Worm (Caenorhabditis elegans) whole organism, young adult: ENCODE measurements around the gene prk-2.

Experiments used
- B0261.1 ChIP-seq: sonication (generic microtip); optimal IDR thresholded peaks from 2 replicates; lab custom pipeline; 2016; ENCODE audit warnings: mild to moderate bottlenecking, missing genetic modification characterization, moderate library complexity, missing compliant biosample characterization
- C06A6.2 ChIP-seq: fragments of 200-800 bp; sonication (Bioruptor generic); conservative IDR thresholded peaks from 2 replicates; pipeline ENCODE4 v1.3.6; 2022; ENCODE audit warnings: missing genetic modification characterization, missing compliant biosample characterization
- D2030.7 ChIP-seq: fragments of 200-800 bp; sonication (Bioruptor generic); IDR thresholded peaks from 2 replicates; pipeline ENCODE4 v1.3.6; 2022; ENCODE audit warnings: missing genetic modification reagents, missing genetic modification characterization, missing compliant biosample characterization
- F49E8.2 ChIP-seq: sonication (generic microtip); optimal IDR thresholded peaks from 3 replicates; lab custom pipeline; 2017; ENCODE audit warnings: missing genetic modification characterization, mild to moderate bottlenecking, missing compliant biosample characterization, antibody characterized with exemption, moderate library complexity; ENCODE audit not compliant: insufficient read depth
- T07F8.4 ChIP-seq: sonication (generic microtip); optimal IDR thresholded peaks from 2 replicates; lab custom pipeline; 2016; ENCODE audit warnings: mild to moderate bottlenecking, missing genetic modification characterization, moderate library complexity, missing compliant biosample characterization
- Y53F4B.3 ChIP-seq: fragments of 200-800 bp; sonication (Bioruptor generic); IDR thresholded peaks from 2 replicates; pipeline ENCODE4 v1.3.6; 2022; ENCODE audit warnings: missing genetic modification reagents, missing genetic modification characterization, missing compliant biosample characterization
- Y53G8AR.9 ChIP-seq: fragments of 200-800 bp; sonication (Bioruptor generic); conservative IDR thresholded peaks from 2 replicates; pipeline ENCODE4 v1.3.6; 2022; ENCODE audit warnings: missing genetic modification reagents, missing genetic modification characterization, missing compliant biosample characterization
- Y95B8A.8 ChIP-seq: fragments of 200-800 bp; sonication (Bioruptor generic); IDR thresholded peaks from 2 replicates; pipeline ENCODE4 v1.3.6; 2022; ENCODE audit warnings: missing genetic modification reagents, missing genetic modification characterization, missing compliant biosample characterization
- akir-1 ChIP-seq: fragments of 200-800 bp; sonication (Bioruptor generic); optimal IDR thresholded peaks from 2 replicates; lab custom pipeline; 2018; ENCODE audit warnings: mild to moderate bottlenecking, missing genetic modification characterization, moderate library complexity, missing compliant biosample characterization
- aptf-2 ChIP-seq: fragments of 200-800 bp; sonication (Bioruptor generic); conservative IDR thresholded peaks from 2 replicates; pipeline ENCODE4 v1.3.6; 2022; ENCODE audit warnings: missing genetic modification reagents, missing genetic modification characterization, missing compliant biosample characterization
- attf-5 ChIP-seq: fragments of 200-800 bp; sonication (Bioruptor generic); optimal IDR thresholded peaks from 2 replicates; lab custom pipeline; 2018; ENCODE audit warnings: mild to moderate bottlenecking, missing genetic modification characterization, missing compliant biosample characterization
- attf-6 ChIP-seq: fragments of 200-800 bp; sonication (Bioruptor generic); IDR thresholded peaks from 2 replicates; pipeline ENCODE4 v1.3.6; 2022; ENCODE audit warnings: missing genetic modification reagents, missing genetic modification characterization, missing compliant biosample characterization
- ceh-91 ChIP-seq: fragments of 200-800 bp; sonication (Bioruptor generic); IDR thresholded peaks from 2 replicates; pipeline ENCODE4 v1.3.6; 2022; ENCODE audit warnings: missing genetic modification reagents, missing genetic modification characterization, missing compliant biosample characterization
- chd-7 ChIP-seq: sonication (generic microtip); optimal IDR thresholded peaks from 2 replicates; lab custom pipeline; 2016; ENCODE audit warnings: mild to moderate bottlenecking, missing genetic modification characterization, moderate library complexity, missing compliant biosample characterization
- die-1 ChIP-seq: sonication (generic microtip); optimal IDR thresholded peaks from 2 replicates; lab custom pipeline; 2016; ENCODE audit warnings: missing genotype, mild to moderate bottlenecking, missing genetic modification characterization, missing compliant biosample characterization
- dpl-1 ChIP-seq: fragments of 150-350 bp; optimal IDR thresholded peaks from 2 replicates; lab custom pipeline; 2014; ENCODE audit warnings: missing biosample characterization, missing genetic modification reagents, missing genetic modification characterization
- efl-1 ChIP-seq: fragments of 150-350 bp; optimal IDR thresholded peaks from 2 replicates; lab custom pipeline; 2014; ENCODE audit warnings: missing biosample characterization, missing genetic modification reagents, missing genetic modification characterization
- ets-4 ChIP-seq: fragments of 200-800 bp; sonication (Bioruptor generic); optimal IDR thresholded peaks from 2 replicates; lab custom pipeline; 2018; ENCODE audit warnings: mild to moderate bottlenecking, missing genetic modification characterization, missing compliant biosample characterization
- hlh-12 ChIP-seq: sonication (generic microtip); optimal IDR thresholded peaks from 2 replicates; lab custom pipeline; 2016; ENCODE audit warnings: missing genetic modification characterization, missing compliant biosample characterization
- hmg-1.2 ChIP-seq: fragments of 200-800 bp; sonication (Bioruptor generic); IDR thresholded peaks from 2 replicates; pipeline ENCODE4 v1.3.6; 2022; ENCODE audit warnings: missing genetic modification reagents, missing genetic modification characterization, missing compliant biosample characterization
- hsf-1 ChIP-seq: fragments of 200-800 bp; sonication (Bioruptor generic); IDR thresholded peaks from 2 replicates; pipeline ENCODE4 v1.3.6; 2022; ENCODE audit warnings: missing genetic modification reagents, missing genetic modification characterization, missing compliant biosample characterization
- lag-1 ChIP-seq: fragments of 200-800 bp; sonication (Bioruptor generic); IDR thresholded peaks from 2 replicates; pipeline ENCODE4 v1.3.6; 2022; ENCODE audit warnings: missing genetic modification reagents, missing genetic modification characterization, missing compliant biosample characterization
- lin-26 ChIP-seq: fragments of 200-800 bp; sonication (Bioruptor generic); IDR thresholded peaks from 2 replicates; pipeline ENCODE4 v1.3.6; 2022; ENCODE audit warnings: missing genetic modification reagents, missing genetic modification characterization, missing compliant biosample characterization
- lir-1 ChIP-seq: fragments of 200-800 bp; sonication (Bioruptor generic); conservative IDR thresholded peaks from 2 replicates; pipeline ENCODE4 v1.3.6; 2022; ENCODE audit warnings: missing genetic modification reagents, missing genetic modification characterization, missing compliant biosample characterization
- lsy-27 ChIP-seq: sonication (generic microtip); optimal IDR thresholded peaks from 2 replicates; lab custom pipeline; 2017; ENCODE audit warnings: missing genetic modification characterization, mild to moderate bottlenecking, missing compliant biosample characterization, antibody characterized with exemption, missing genotype, borderline replicate concordance; ENCODE audit not compliant: insufficient read depth
- madf-10 ChIP-seq: sonication (generic microtip); optimal IDR thresholded peaks from 2 replicates; lab custom pipeline; 2016; ENCODE audit warnings: mild to moderate bottlenecking, missing genetic modification characterization, missing compliant biosample characterization
- madf-3 ChIP-seq: fragments of 200-800 bp; sonication (Bioruptor generic); IDR thresholded peaks from 2 replicates; pipeline ENCODE4 v1.3.6; 2022; ENCODE audit warnings: missing genetic modification reagents, missing genetic modification characterization, missing compliant biosample characterization
- madf-8 ChIP-seq: fragments of 200-800 bp; sonication (Bioruptor generic); conservative IDR thresholded peaks from 2 replicates; pipeline ENCODE4 v1.3.6; 2022; ENCODE audit warnings: missing genetic modification reagents, missing genetic modification characterization, missing compliant biosample characterization
- mel-28 ChIP-seq: sonication (generic microtip); optimal IDR thresholded peaks from 2 replicates; lab custom pipeline; 2016; ENCODE audit warnings: borderline replicate concordance, mild to moderate bottlenecking, missing genetic modification characterization, missing compliant biosample characterization
- nfyb-1 ChIP-seq: fragments of 200-800 bp; sonication (Bioruptor generic); IDR thresholded peaks from 2 replicates; pipeline ENCODE4 v1.3.6; 2022; ENCODE audit warnings: missing genetic modification reagents, missing genetic modification characterization, missing compliant biosample characterization
- pha-4 ChIP-seq: fragments of 150-350 bp; sonication (generic microtip); optimal IDR thresholded peaks from 2 replicates; lab custom pipeline; 2014; ENCODE audit warnings: missing biosample characterization, missing genetic modification reagents, missing genetic modification characterization
- snpc-3.4 ChIP-seq: sonication (generic microtip); optimal IDR thresholded peaks from 2 replicates; lab custom pipeline; 2017; ENCODE audit warnings: missing genetic modification characterization, mild to moderate bottlenecking, missing compliant biosample characterization, antibody characterized with exemption, moderate library complexity, missing genotype, missing genetic modification reagents
- snpc-4 ChIP-seq, 5 experiments: fragments of 150-350 bp in 1 of 5; sonication (generic microtip) in 4 of 5; optimal IDR thresholded peaks; 2 replicates each; lab custom pipeline; 2014 to 2018; ENCODE audit warnings: missing genetic modification characterization in 5 of 5, missing biosample characterization in 3 of 5, antibody characterized with exemption in 2 of 5, mild to moderate bottlenecking in 2 of 5, missing compliant biosample characterization in 2 of 5, missing genotype in 2 of 5, moderate library complexity in 2 of 5, missing genetic modification reagents in 1 of 5
- somi-1 ChIP-seq: fragments of 200-800 bp; sonication (Bioruptor generic); optimal IDR thresholded peaks from 2 replicates; lab custom pipeline; 2018; ENCODE audit warnings: mild to moderate bottlenecking, missing genetic modification characterization, missing compliant biosample characterization
- tbp1 ChIP-seq: fragments of 200-800 bp; sonication (Bioruptor generic); optimal IDR thresholded peaks from 2 replicates; lab custom pipeline; 2018; ENCODE audit warnings: mild to moderate bottlenecking, missing genetic modification characterization, missing compliant biosample characterization
- unc-130 ChIP-seq: sonication (generic microtip); optimal IDR thresholded peaks from 2 replicates; lab custom pipeline; 2016; ENCODE audit warnings: missing genetic modification reagents, missing genetic modification characterization, missing compliant biosample characterization
- zfh-2 ChIP-seq: fragments of 200-800 bp; sonication (Bioruptor generic); conservative IDR thresholded peaks from 2 replicates; pipeline ENCODE4 v1.3.6; 2022; ENCODE audit warnings: missing genetic modification reagents, missing genetic modification characterization, missing compliant biosample characterization
- ztf-18 ChIP-seq: sonication (generic microtip); optimal IDR thresholded peaks from 2 replicates; lab custom pipeline; 2016; ENCODE audit warnings: missing genotype, mild to moderate bottlenecking, missing genetic modification characterization, missing compliant biosample characterization

The prk-2 gene

ce11 chrIII:3323906-3324305 is 46.1 kb downstream of the prk-2 start (continued):
- TF ChIP-seq unc-130 (GFP tag; lab: Kevin White, UChicago): no peak
- no peak for TF ChIP-seq dpl-1 (GFP tag; lab: Kevin White, UChicago)
- TF ChIP-seq hmg-1.2: peak; percentile 38

DNA sequence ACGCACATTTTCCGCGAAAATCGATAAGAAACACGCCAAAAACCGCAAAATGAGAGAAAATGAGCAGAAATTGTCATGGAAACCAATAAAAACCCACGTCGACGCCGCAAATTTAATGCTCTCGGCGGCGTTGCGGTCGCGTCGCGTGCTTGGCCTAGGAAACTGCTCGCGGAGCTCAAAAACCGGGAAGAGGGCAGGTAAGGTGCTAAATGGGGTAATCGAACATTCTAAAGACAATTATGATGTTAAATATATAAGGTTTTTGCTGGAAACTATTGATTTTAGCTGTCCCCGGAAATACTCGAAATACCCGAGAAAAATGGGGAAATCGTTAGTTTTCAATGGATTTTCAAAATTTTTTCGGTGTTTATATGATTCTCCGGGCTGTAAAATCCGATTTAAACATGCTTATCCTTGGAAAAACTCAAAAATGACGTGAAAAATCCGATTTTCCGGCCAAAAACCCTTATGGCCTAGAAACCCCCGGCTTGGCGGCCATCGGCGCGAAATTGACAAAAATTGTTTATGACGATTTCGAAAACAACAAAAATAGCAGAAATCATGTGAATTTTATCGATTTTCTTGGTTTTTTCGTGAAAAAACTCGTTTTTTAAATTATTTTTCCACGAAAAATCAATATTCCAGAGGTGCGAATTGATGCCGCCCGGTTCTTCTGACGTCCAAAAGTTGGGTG is 47.5 kb downstream of the prk-2 start, which contains the start of gene phf-15:
phf-15 (plus strand) TSS at position 537 of the 694 bp plus-strand sequence.
- no peak for TF ChIP-seq akir-1 (GFP tag; lab: Kevin White, UChicago)
- TF ChIP-seq madf-8 (GFP tag; lab: Robert Waterston, UW): no peak
- no peak for TF ChIP-seq D2030.7 (GFP tag; lab: Robert Waterston, UW)
- TF ChIP-seq lsy-27 (tag; lab: Kevin White, UChicago): no peak
- TF ChIP-seq nfyb-1 (GFP tag; lab: Robert Waterston, UW): no peak
- TF ChIP-seq snpc-3.4 (tag; lab: Kevin White, UChicago): no peak
- TF ChIP-seq attf-5 (GFP tag; lab: Kevin White, UChicago): peak; percentile 2
- no peak for TF ChIP-seq lin-26 (GFP tag; lab: Robert Waterston, UW)
- no peak for TF ChIP-seq somi-1 (GFP tag; lab: Kevin White, UChicago)
- TF ChIP-seq lir-1: no peak
- no peak for TF ChIP-seq tbp1 (GFP tag; lab: Kevin White, UChicago)
- TF ChIP-seq hsf-1 (GFP tag; lab: Robert Waterston, UW): no peak
- TF ChIP-seq efl-1 (GFP tag; lab: Kevin White, UChicago): peak; percentile 21
- no peak for TF ChIP-seq chd-7 (tag; lab: Kevin White, UChicago)
- no peak for TF ChIP-seq ztf-18 (tag; lab: Kevin White, UChicago)
- TF ChIP-seq ceh-91: no peak
- TF ChIP-seq madf-3 (GFP tag; lab: Robert Waterston, UW): peak; percentile 98
- TF ChIP-seq F49E8.2 (tag; lab: Kevin White, UChicago): no peak
- no peak for TF ChIP-seq madf-10 (tag; lab: Kevin White, UChicago)
- no peak for TF ChIP-seq mel-28 (tag; lab: Kevin White, UChicago)
- 0 out of 2 replicates have a peak, but pooled peaks have one; percentile 30 for TF ChIP-seq zfh-2 (GFP tag; lab: Robert Waterston, UW)
- no peak for TF ChIP-seq hlh-12
- TF ChIP-seq T07F8.4 (tag; lab: Kevin White, UChicago): no peak
- no peak for TF ChIP-seq lag-1
- no peak for TF ChIP-seq C06A6.2
- TF ChIP-seq Y95B8A.8 (GFP tag; lab: Robert Waterston, UW): no peak
- no peak for TF ChIP-seq attf-6 (GFP tag; lab: Robert Waterston, UW)
- no peak for TF ChIP-seq die-1 (tag; lab: Kevin White, UChicago)
- TF ChIP-seq pha-4: no peak
- TF ChIP-seq Y53F4B.3: no peak
- TF ChIP-seq ets-4 (GFP tag; lab: Kevin White, UChicago): no peak
- no peak for TF ChIP-seq Y53G8AR.9
- TF ChIP-seq B0261.1 (tag; lab: Kevin White, UChicago): no peak
- TF ChIP-seq snpc-4 (GFP tag; optimal IDR thresholded peaks at IDR 0.05; lab: Kevin White, UChicago): no peak
- TF ChIP-seq snpc-4 (tag; optimal IDR thresholded peaks at IDR 0.05; lab: Kevin White, UChicago): no peak
- no peak for TF ChIP-seq aptf-2 (GFP tag; lab: Robert Waterston, UW)
